Fruit fly (Drosophila melanogaster): ENCODE data around the gene CG17721.

CG17721 gene

DNA sequence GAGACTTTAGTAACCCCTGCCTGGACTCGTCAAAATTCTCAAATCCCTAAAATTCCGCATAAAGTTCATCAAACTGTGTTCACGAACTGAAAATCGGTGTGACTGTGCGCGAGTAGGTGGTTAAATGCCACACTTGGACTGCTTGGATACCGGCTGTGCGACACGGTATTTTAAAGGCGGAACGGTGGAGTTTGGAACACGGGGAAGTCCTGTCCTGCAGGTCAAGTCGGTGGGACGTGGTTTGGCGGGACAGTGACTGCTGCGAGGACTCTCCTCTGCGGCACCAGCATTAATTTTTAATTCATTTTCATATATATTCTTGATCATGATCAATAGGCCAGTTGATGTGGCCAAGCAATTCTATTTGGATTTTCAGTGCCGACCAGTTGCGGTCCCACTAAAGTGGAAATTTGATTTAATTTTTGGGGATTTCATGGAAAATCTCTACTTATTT is at the start of gene CG17721, which contains the start of gene Arfip:
CG17721 (plus strand) TSS at position 223 of the 454 bp plus-strand sequence.
Arfip (minus strand) TSS at position 96 of the 454 bp plus-strand sequence.
- TF ChIP-seq CG34367 (tag; optimal IDR thresholded peaks at IDR 0.05) (no peak), CG9948 (tag; optimal IDR thresholded peaks at IDR 0.05) (no peak), EcR (GFP tag; optimal IDR thresholded peaks at IDR 0.05) (peak; percentile 88)

DNA sequence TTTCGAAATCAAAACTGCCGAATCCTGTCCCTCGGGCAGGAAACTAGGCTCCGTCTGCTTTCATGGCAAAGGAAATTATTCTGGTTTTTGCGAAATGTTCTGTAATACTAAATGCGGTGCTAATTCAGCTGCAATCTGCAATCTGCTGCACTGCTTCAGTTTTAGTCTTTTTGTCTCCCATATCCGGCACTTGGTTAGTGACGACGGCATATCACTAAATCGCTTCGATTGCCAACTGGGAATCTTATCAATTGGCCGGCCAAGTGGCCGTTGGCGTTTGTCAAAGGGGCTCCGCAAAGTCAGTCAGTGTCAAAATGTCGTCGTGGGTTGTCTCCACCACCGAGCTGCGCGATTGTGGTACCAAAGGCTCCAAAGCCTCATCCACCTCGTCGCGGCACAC is 39.1 kb upstream of the CG17721 start, which contains the start of gene CG18577:
CG18577 (plus strand) TSS at position 301 of the 400 bp plus-strand sequence.
- TF ChIP-seq Snoo (tag; optimal IDR thresholded peaks at IDR 0.05): no peak
- TF ChIP-seq CG14655 (GFP tag; optimal IDR thresholded peaks at IDR 0.05): no peak
- no peak for TF ChIP-seq CG13204 (GFP tag; optimal IDR thresholded peaks at IDR 0.05)
- TF ChIP-seq fd96Ca (GFP tag; IDR thresholded peaks at IDR 0.05): no peak
- no peak for TF ChIP-seq rn (GFP tag; IDR thresholded peaks at IDR 0.05)
- no peak for TF ChIP-seq CG9948 (tag; optimal IDR thresholded peaks at IDR 0.05)
- TF ChIP-seq Ets98B (GFP tag; IDR thresholded peaks at IDR 0.05): no peak
- no peak for TF ChIP-seq CG32121 (GFP tag; IDR thresholded peaks at IDR 0.05)
- TF ChIP-seq EcR (GFP tag; optimal IDR thresholded peaks at IDR 0.05): no peak
- TF ChIP-seq CG4496 (GFP tag; IDR thresholded peaks at IDR 0.05): no peak
- no peak for TF ChIP-seq CG8301 (tag; optimal IDR thresholded peaks at IDR 0.05)
- no peak for TF ChIP-seq D1 (tag; optimal IDR thresholded peaks at IDR 0.05)
- TF ChIP-seq CG34367 (tag; optimal IDR thresholded peaks at IDR 0.05): no peak
- no peak for TF ChIP-seq Pif1A (GFP tag; optimal IDR thresholded peaks at IDR 0.05)
- TF ChIP-seq CG17806 (tag; optimal IDR thresholded peaks at IDR 0.05): no peak
- TF ChIP-seq CG12605 (GFP tag; IDR thresholded peaks at IDR 0.05): no peak
- TF ChIP-seq gl (tag; optimal IDR thresholded peaks at IDR 0.05): no peak
- TF ChIP-seq CG15710 (tag; optimal IDR thresholded peaks at IDR 0.05): no peak

DNA sequence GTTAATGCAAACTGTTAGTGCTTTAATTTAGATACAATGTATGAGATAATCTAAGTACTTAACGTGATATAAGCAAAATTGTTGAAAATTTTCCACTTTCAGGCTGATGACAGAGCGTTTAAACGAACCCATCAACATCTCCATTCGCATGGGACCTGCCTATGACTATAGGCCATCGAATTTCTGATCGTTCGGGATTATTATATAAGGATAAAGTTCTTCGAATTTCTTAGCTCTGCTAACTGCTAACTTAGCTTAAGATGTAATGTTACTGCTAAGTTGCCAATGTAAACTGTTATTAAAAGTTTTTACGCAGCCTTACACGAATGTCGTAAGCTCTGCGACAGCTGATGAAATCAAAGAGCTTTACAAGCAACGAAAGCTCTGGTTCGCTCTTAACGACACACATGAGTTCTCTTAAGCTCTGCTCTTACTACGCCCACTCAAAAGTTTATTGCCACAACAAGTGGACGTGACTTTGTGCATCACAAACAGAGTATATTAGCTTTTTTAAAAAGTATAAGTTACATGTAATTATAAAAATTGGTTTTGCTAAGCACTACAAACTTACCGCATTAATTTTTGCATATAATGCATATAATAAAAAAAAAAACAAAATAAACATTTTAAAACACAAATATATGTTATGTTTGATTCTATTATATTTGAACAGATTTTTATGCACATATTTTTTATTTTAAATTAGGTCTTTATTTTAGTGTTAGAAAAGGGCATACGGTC is 38.1 kb upstream of the CG17721 start:
- TF ChIP-seq CG8159 (tag; optimal IDR thresholded peaks at IDR 0.05): peak; percentile 99
- peak; percentile 97 for TF ChIP-seq CG4496 (GFP tag; IDR thresholded peaks at IDR 0.05)
- peak; percentile 93 for TF ChIP-seq Pif1B (GFP tag; optimal IDR thresholded peaks at IDR 0.05)
- TF ChIP-seq CG9948 (tag; optimal IDR thresholded peaks at IDR 0.05): peak; percentile 100
- TF ChIP-seq EcR (GFP tag; optimal IDR thresholded peaks at IDR 0.05): peak; percentile 97
- peak; percentile 94 for TF ChIP-seq CG12605 (GFP tag; IDR thresholded peaks at IDR 0.05)
- TF ChIP-seq CG17806 (tag; optimal IDR thresholded peaks at IDR 0.05): peak; percentile 98
- TF ChIP-seq CG32121 (GFP tag; IDR thresholded peaks at IDR 0.05): peak; percentile 99
- TF ChIP-seq CG15710 (tag; optimal IDR thresholded peaks at IDR 0.05): peak; percentile 99
- TF ChIP-seq D1 (tag; optimal IDR thresholded peaks at IDR 0.05): peak; percentile 99
- peak; percentile 95 for TF ChIP-seq Ets98B (GFP tag; IDR thresholded peaks at IDR 0.05)
- peak; percentile 89 for TF ChIP-seq gl (tag; optimal IDR thresholded peaks at IDR 0.05)
- TF ChIP-seq fd96Ca (GFP tag; IDR thresholded peaks at IDR 0.05): no peak
- peak; percentile 99 for TF ChIP-seq Snoo (tag; optimal IDR thresholded peaks at IDR 0.05)
- peak; percentile 97 for TF ChIP-seq rn (GFP tag; IDR thresholded peaks at IDR 0.05)
- peak; percentile 86 for TF ChIP-seq CG13204 (GFP tag; optimal IDR thresholded peaks at IDR 0.05)
- peak; percentile 100 for TF ChIP-seq CG14655 (GFP tag; optimal IDR thresholded peaks at IDR 0.05)
- peak; percentile 99 for TF ChIP-seq CG8301 (tag; optimal IDR thresholded peaks at IDR 0.05)
- TF ChIP-seq CG10348 (GFP tag; IDR thresholded peaks at IDR 0.05): peak; percentile 97
- TF ChIP-seq CG34367 (tag; optimal IDR thresholded peaks at IDR 0.05): peak; percentile 96
- TF ChIP-seq Pif1A (GFP tag; optimal IDR thresholded peaks at IDR 0.05): peak; percentile 44

DNA sequence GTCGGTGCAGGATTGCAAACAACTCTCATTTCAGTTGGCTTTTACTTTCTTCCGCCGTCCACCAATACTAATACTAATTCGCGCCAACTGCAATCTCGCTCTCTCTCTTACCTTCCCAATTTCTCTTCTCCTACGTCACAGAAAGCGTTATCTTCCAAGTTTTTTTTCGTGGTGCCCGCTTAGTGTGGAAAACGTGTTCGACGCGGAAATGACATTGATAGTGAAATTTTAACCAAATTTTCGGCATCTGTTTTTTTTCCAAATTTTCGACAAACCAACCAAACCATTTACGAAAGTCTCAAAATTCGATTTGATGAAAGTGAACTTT is 37.6 kb upstream of the CG17721 start, which contains the start of gene cu:
cu (plus strand) TSS at position 204 of the 328 bp plus-strand sequence.
- TF ChIP-seq fd96Ca (GFP tag; IDR thresholded peaks at IDR 0.05) (peak; percentile 93), CG15710 (tag; optimal IDR thresholded peaks at IDR 0.05) (no peak)

DNA sequence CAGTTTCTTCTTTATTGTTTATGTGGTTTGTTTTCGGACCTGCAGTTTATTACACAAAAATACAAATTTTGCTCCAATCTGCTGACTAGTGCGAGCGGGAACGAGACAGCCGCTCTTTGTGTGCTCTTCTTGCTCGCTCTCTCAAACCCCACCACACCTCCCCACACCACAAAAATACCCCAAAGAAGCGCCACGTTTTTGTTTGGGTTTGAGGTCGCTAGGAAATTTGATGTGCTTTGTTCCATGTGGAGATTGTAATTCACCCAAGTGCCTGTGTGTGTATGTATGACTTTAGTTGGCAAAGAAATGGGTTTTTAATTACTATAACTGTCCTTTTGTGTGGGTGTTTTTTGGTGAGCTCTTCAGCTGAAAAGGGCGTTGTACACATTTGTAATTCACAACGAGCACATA is 36.9 kb upstream of the CG17721 start:
- 0 out of 3 replicates have a peak, but pooled peaks have one; percentile 11 for TF ChIP-seq CG4496 (GFP tag; IDR thresholded peaks at IDR 0.05)
- TF ChIP-seq fd96Ca (GFP tag; IDR thresholded peaks at IDR 0.05): peak; percentile 47; the same call in 1 of the 3 replicates
- no peak for TF ChIP-seq CG34367 (tag; optimal IDR thresholded peaks at IDR 0.05)
- 0 out of 2 replicates have a peak, but pooled peaks have one; percentile 14 for TF ChIP-seq CG32121 (GFP tag; IDR thresholded peaks at IDR 0.05)
- TF ChIP-seq CG9948 (tag; optimal IDR thresholded peaks at IDR 0.05): no peak
- TF ChIP-seq rn (GFP tag; IDR thresholded peaks at IDR 0.05): no peak
- no peak for TF ChIP-seq CG10348 (GFP tag; IDR thresholded peaks at IDR 0.05)
- TF ChIP-seq CG12605 (GFP tag; IDR thresholded peaks at IDR 0.05): 0 out of 2 replicates have a peak, but pooled peaks have one; percentile 35
- TF ChIP-seq CG17806 (tag; optimal IDR thresholded peaks at IDR 0.05): no peak

DNA sequence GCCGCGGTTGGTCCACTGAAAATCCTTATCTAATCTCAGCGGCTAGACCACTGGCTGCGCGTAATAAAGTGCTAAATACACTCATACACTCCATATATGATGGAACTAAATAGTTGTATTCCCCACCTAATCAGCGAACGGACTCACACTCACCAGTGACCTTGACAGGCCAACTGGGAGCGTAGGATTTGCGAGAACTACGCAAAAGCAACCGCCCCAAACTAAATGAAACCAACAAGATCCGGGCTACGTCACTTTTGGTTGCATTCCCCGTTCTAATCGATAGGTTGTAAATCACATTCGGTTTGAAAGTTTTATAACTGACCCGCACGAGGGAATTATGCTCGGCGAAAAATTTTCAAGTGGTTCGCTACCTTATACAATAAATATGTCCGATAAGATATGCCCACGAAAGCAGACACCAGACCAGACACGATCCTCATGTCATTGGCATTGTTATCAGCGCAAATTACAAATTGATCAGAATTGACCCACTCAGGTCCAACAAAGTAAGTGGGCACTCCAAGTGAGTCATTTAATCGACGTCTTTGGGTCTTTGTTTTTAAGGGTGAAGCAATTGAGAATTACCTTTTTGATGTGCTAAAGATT is 35.6 kb upstream of the CG17721 start:
- TF ChIP-seq CG10348 (GFP tag; IDR thresholded peaks at IDR 0.05) (no peak), Snoo (tag; optimal IDR thresholded peaks at IDR 0.05) (peak; percentile 29), Pif1A (GFP tag; optimal IDR thresholded peaks at IDR 0.05) (no peak)
